Fruit fly (Drosophila melanogaster) whole organism, pupa: Measurements from ENCODE around the gene CG7685.

Source experiments
- CG13204 ChIP-seq: fragments of 200-800 bp; sonication (Bioruptor generic); optimal IDR thresholded peaks from 2 replicates; lab custom pipeline; 2018; ENCODE audit warnings: missing biosample characterization, mild to moderate bottlenecking, missing genetic modification characterization, moderate library complexity
- CG14655 ChIP-seq: fragments of 200-800 bp; sonication (Bioruptor generic); optimal IDR thresholded peaks from 3 replicates; lab custom pipeline; 2017; ENCODE audit warnings: mild to moderate bottlenecking, missing biosample characterization, missing genetic modification reagents, missing genetic modification characterization
- CG32121 ChIP-seq: fragments of 200-800 bp; sonication (Bioruptor generic); IDR thresholded peaks from 2 replicates; pipeline ENCODE4 v1.3.6; 2022; ENCODE audit warnings: missing biosample characterization, missing genetic modification characterization
- CG4496 ChIP-seq: fragments of 200-800 bp; sonication (Bioruptor generic); IDR thresholded peaks from 3 replicates; pipeline ENCODE4 v1.3.6; 2022; ENCODE audit warnings: missing biosample characterization, missing genetic modification characterization
- CG8159 ChIP-seq: fragments of 200-800 bp; sonication (Bioruptor generic); optimal IDR thresholded peaks from 3 replicates; lab custom pipeline; 2018; ENCODE audit warnings: missing biosample characterization, mild to moderate bottlenecking, missing genetic modification characterization, moderate library complexity
- CG8301 ChIP-seq: fragments of 200-800 bp; sonication (Bioruptor generic); optimal IDR thresholded peaks from 2 replicates; lab custom pipeline; 2018; ENCODE audit warnings: missing biosample characterization, mild to moderate bottlenecking, missing genetic modification characterization
- CG9948 ChIP-seq: fragments of 200-800 bp; sonication (Bioruptor generic); optimal IDR thresholded peaks from 2 replicates; lab custom pipeline; 2018; ENCODE audit warnings: missing biosample characterization, mild to moderate bottlenecking, missing genetic modification characterization, moderate library complexity
- EcR ChIP-seq: fragments of 200-800 bp; sonication (Bioruptor generic); optimal IDR thresholded peaks from 3 replicates; lab custom pipeline; 2019; ENCODE audit warnings: missing biosample characterization, missing genetic modification characterization, mild to moderate bottlenecking, moderate library complexity, missing genetic modification reagents
- Pif1A ChIP-seq: fragments of 200-800 bp; sonication (Bioruptor generic); optimal IDR thresholded peaks from 3 replicates; lab custom pipeline; 2016; ENCODE audit warnings: missing biosample characterization, missing genetic modification characterization
- Snoo ChIP-seq: fragments of 200-800 bp; sonication (Bioruptor generic); optimal IDR thresholded peaks from 3 replicates; lab custom pipeline; 2017; ENCODE audit warnings: missing biosample characterization, mild to moderate bottlenecking, missing genetic modification characterization, inconsistent platforms
- rn ChIP-seq: fragments of 200-800 bp; sonication (Bioruptor generic); IDR thresholded peaks from 2 replicates; pipeline ENCODE4 v1.3.6; 2022; ENCODE audit warnings: missing biosample characterization, missing genetic modification characterization

dm6 chr3R:18398954-18399697, 5.6 kb upstream of the CG7685 start, which contains the start of gene Vha100-2:
- TF ChIP-seq CG14655 (GFP tag; lab: Kevin White, UChicago) = peak; percentile 38
- TF ChIP-seq CG32121 (GFP tag; lab: Robert Waterston, UW) = peak; percentile 49
- no peak for TF ChIP-seq rn (GFP tag; lab: Robert Waterston, UW)
- TF ChIP-seq CG13204 (GFP tag; lab: Kevin White, UChicago) = no peak
- TF ChIP-seq CG9948 (tag; lab: Kevin White, UChicago) = no peak
- no peak for TF ChIP-seq Pif1A (GFP tag; lab: Kevin White, UChicago)
- TF ChIP-seq Snoo (tag; lab: Kevin White, UChicago) = no peak
- TF ChIP-seq CG8301 = no peak
- TF ChIP-seq CG8159 (tag; lab: Kevin White, UChicago) = peak; percentile 5
- TF ChIP-seq EcR (GFP tag; lab: Kevin White, UChicago) = no peak
- TF ChIP-seq CG4496 = peak; percentile 70; the same call in 2 of the 3 replicates
